Worm (Caenorhabditis elegans): ENCODE measurements around the gene T23B5.6.

T23B5.6 gene

ce11 chrIV:12724641-12725040 lies 47.6 kb upstream of the T23B5.6 start, which contains the start of the genes T23F6.3 and rbd-1 (continued):
- TF ChIP-seq ttx-3 (tag; optimal IDR thresholded peaks at IDR 0.05), result no peak
- no peak for TF ChIP-seq fkh-6 (tag; optimal IDR thresholded peaks at IDR 0.05)
- TF ChIP-seq K02D7.2 (tag; optimal IDR thresholded peaks at IDR 0.05), result no peak
- TF ChIP-seq unc-55 (GFP tag; optimal IDR thresholded peaks at IDR 0.05), result peak; percentile 49
- TF ChIP-seq hlh-15 (tag; optimal IDR thresholded peaks at IDR 0.05), result peak; percentile 16
- no peak for TF ChIP-seq ceh-9 (tag; optimal IDR thresholded peaks at IDR 0.05)
- no peak for TF ChIP-seq ztf-16 (tag; optimal IDR thresholded peaks at IDR 0.05)
- TF ChIP-seq pqm-1 (tag; optimal IDR thresholded peaks at IDR 0.05), result no peak
- TF ChIP-seq npax-4 (tag; optimal IDR thresholded peaks at IDR 0.05), result no peak
- peak; percentile 69 for TF ChIP-seq ref-2 (tag; optimal IDR thresholded peaks at IDR 0.05)
- TF ChIP-seq ceh-22 (tag; optimal IDR thresholded peaks at IDR 0.05), result no peak
- TF ChIP-seq ceh-34 (tag; optimal IDR thresholded peaks at IDR 0.05), result peak; percentile 77
- TF ChIP-seq C38D4.7 (GFP tag; optimal IDR thresholded peaks at IDR 0.05), result no peak
- 0 out of 2 replicates have a peak, but pooled peaks have one; percentile 12 for TF ChIP-seq unc-3 (GFP tag; conservative IDR thresholded peaks at IDR 0.05)
- peak; percentile 35 for TF ChIP-seq unc-3 (tag; optimal IDR thresholded peaks at IDR 0.05)
- peak; percentile 70 for TF ChIP-seq nfya-1 (tag; optimal IDR thresholded peaks at IDR 0.05)
- TF ChIP-seq nhr-232 (tag; optimal IDR thresholded peaks at IDR 0.05), result no peak
- peak; percentile 97 for TF ChIP-seq ceh-31 (tag; optimal IDR thresholded peaks at IDR 0.05)
- no peak for TF ChIP-seq ceh-30 (tag; optimal IDR thresholded peaks at IDR 0.05)
- peak; percentile 62 for TF ChIP-seq zip-5 (tag; optimal IDR thresholded peaks at IDR 0.05)
- no peak for TF ChIP-seq ceh-48 (tag; optimal IDR thresholded peaks at IDR 0.05)
- peak; percentile 89 for TF ChIP-seq tbx-2 (tag; optimal IDR thresholded peaks at IDR 0.05)
- no peak for TF ChIP-seq pha-2 (tag; optimal IDR thresholded peaks at IDR 0.05)
- no peak for TF ChIP-seq ceh-45 (GFP tag; IDR thresholded peaks at IDR 0.05)
- no peak for TF ChIP-seq gmeb-2 (tag; optimal IDR thresholded peaks at IDR 0.05)
- TF ChIP-seq C08G9.2 (tag; optimal IDR thresholded peaks at IDR 0.05), result peak; percentile 76

DNA sequence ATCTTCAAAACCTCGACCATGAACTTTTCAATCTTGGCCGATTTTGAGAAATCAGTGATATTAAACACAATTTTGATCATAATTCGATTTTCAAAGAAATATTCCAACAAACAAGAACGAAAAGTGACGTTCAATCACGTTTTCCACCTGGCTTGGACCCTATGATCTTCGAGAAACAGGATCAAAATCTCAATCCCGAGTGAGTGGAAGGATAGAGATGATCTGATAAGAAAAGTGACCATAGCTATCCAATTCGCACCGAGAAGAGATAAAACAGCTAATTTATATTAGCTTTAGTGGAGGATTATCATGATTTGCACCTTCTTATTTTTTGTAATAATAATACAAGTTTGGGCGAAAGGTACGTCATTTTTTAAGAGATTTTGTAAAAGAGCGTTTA lies 44.1 kb upstream of the T23B5.6 start, which contains the start of gene T23F6.2:
T23F6.2 (plus strand) TSS at position 251 of the 400 bp plus-strand sequence.
- no peak for TF ChIP-seq dmd-4 (tag; optimal IDR thresholded peaks at IDR 0.05; ENCODE audit: borderline replicate concordance)
- no peak for TF ChIP-seq fkh-10 (GFP tag; optimal IDR thresholded peaks at IDR 0.05)
- no peak for TF ChIP-seq C38D4.7 (GFP tag; optimal IDR thresholded peaks at IDR 0.05)
- TF ChIP-seq pax-1 (tag; optimal IDR thresholded peaks at IDR 0.05), result no peak
- TF ChIP-seq ceh-34 (tag; optimal IDR thresholded peaks at IDR 0.05), result no peak
- no peak for TF ChIP-seq tbx-2 (tag; optimal IDR thresholded peaks at IDR 0.05)
- no peak for TF ChIP-seq Y22D7AL.16 (tag; optimal IDR thresholded peaks at IDR 0.05)
- TF ChIP-seq dve-1 (tag; optimal IDR thresholded peaks at IDR 0.05), result no peak
- no peak for TF ChIP-seq sdc-2 (tag; optimal IDR thresholded peaks at IDR 0.05)
- TF ChIP-seq gmeb-2 (tag; optimal IDR thresholded peaks at IDR 0.05), result no peak

DNA sequence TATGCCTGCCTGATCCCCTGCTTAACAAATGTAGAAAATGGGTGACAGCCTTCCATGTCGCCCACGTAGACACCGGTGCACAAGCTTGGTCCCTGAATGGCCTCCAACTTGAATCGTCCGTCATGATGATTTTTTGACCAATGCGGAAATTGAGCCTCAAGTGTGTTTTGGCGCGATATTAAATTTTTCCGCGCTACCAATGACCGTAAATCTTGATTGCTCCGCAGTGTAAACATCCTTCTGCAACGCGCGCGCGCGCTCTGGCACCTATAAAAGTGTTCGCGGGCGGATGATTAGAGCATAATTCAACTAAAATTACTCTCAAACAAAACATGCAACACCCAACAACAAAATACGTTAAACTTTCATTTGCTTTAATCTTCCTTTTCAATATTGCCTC lies 42.6 kb upstream of the T23B5.6 start, which contains the start of gene idpp-7:
idpp-7 (plus strand) TSS at position 301 of the 400 bp plus-strand sequence.
- TF ChIP-seq pax-1 (tag; optimal IDR thresholded peaks at IDR 0.05) (no peak), T23F11.4 (GFP tag; optimal IDR thresholded peaks at IDR 0.05) (no peak), dve-1 (tag; optimal IDR thresholded peaks at IDR 0.05) (no peak), dmd-4 (tag; optimal IDR thresholded peaks at IDR 0.05; ENCODE audit: borderline replicate concordance) (no peak), fax-1 (tag; optimal IDR thresholded peaks at IDR 0.05) (no peak), pros-1 (tag; optimal IDR thresholded peaks at IDR 0.05) (no peak), ceh-2 (tag; optimal IDR thresholded peaks at IDR 0.05) (no peak), ceh-31 (tag; optimal IDR thresholded peaks at IDR 0.05) (no peak), pha-2 (tag; optimal IDR thresholded peaks at IDR 0.05) (no peak), che-1 (tag; optimal IDR thresholded peaks at IDR 0.05) (no peak), mec-3 (tag; optimal IDR thresholded peaks at IDR 0.05; ENCODE audit: borderline replicate concordance) (no peak), pat-9 (tag; optimal IDR thresholded peaks at IDR 0.05) (no peak), lim-6 (tag; optimal IDR thresholded peaks at IDR 0.05) (no peak), elt-4 (tag; optimal IDR thresholded peaks at IDR 0.05) (no peak)

Data from whole organism, late embryonic.